Worm (Caenorhabditis elegans): ENCODE data around the gene cutl-17.
A peak's percentile ranks its signal among the peaks of the same experiment; 100 is the strongest.

Gene cutl-17

DNA sequence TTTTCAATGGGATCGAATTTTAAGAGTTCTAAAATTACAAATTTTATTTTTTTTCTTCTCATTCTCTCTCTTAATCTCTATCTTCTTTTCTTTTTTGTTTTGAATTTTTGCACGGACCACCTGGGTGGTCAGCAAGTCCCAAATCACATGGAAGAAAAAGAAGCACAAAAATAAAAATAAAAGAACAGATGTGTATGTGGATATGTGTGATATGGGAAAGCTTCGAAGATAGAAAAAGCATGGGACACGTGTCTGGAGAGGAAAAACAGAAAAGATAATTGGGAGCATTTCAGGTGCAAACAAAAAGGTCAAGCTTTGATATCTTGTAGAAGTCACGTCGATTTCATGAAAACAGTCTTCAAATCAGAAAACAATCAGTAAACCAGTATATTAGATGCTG, 10.1 kb downstream of the cutl-17 start, which contains the start of gene hsp-12.6:
hsp-12.6 (minus strand) TSS at position 20 of the 400 bp plus-strand sequence.
- TF ChIP-seq lin-14 (GFP tag; optimal IDR thresholded peaks at IDR 0.05) (peak; percentile 79), skn-1 (tag; optimal IDR thresholded peaks at IDR 0.05) (no peak), nhr-19 (GFP tag; conservative IDR thresholded peaks at IDR 0.05) (peak; percentile 27; the same call in 1 of the 2 replicates), C34B4.2 (tag; optimal IDR thresholded peaks at IDR 0.05) (no peak), pag-3 (tag; optimal IDR thresholded peaks at IDR 0.05; ENCODE audit: borderline replicate concordance, insufficient read depth) (no peak), mef-2 (tag; optimal IDR thresholded peaks at IDR 0.05) (peak; percentile 19), alr-1 (tag; optimal IDR thresholded peaks at IDR 0.05; ENCODE audit: borderline replicate concordance) (no peak), nhr-47 (tag; optimal IDR thresholded peaks at IDR 0.05) (no peak), nhr-77 (tag; optimal IDR thresholded peaks at IDR 0.05) (no peak), snu-23 (GFP tag; optimal IDR thresholded peaks at IDR 0.05) (peak; percentile 27), lsy-2 (tag; optimal IDR thresholded peaks at IDR 0.05) (peak; percentile 17 to 75), nhr-71 (tag; optimal IDR thresholded peaks at IDR 0.05) (no peak), mdl-1 (tag; optimal IDR thresholded peaks at IDR 0.05) (peak in 1 of 2 experiments; percentile 31), aly-2 (tag; optimal IDR thresholded peaks at IDR 0.05) (no peak), tlp-1 (tag; optimal IDR thresholded peaks at IDR 0.05) (no peak), rnt-1 (tag; optimal IDR thresholded peaks at IDR 0.05) (peak; percentile 52), fos-1 (tag; optimal IDR thresholded peaks at IDR 0.05) (no peak), lin-13 (GFP tag; optimal IDR thresholded peaks at IDR 0.05) (no peak), nhr-20 (tag; optimal IDR thresholded peaks at IDR 0.05) (no peak), dpl-1 (GFP tag; optimal IDR thresholded peaks at IDR 0.05) (no peak), dsc-1 (tag; optimal IDR thresholded peaks at IDR 0.05) (peak; percentile 63), pqm-1 (tag; optimal IDR thresholded peaks at IDR 0.05) (no peak), lin-39 (tag; optimal IDR thresholded peaks at IDR 0.05) (no peak), snpc-4 (tag; optimal IDR thresholded peaks at IDR 0.05) (peak; percentile 54), efl-1 (optimal IDR thresholded peaks at IDR 0.05) (no peak), efl-1 (GFP tag; optimal IDR thresholded peaks at IDR 0.05 in 1 of 2) (peak in 1 of 2 experiments; percentile 88), fkh-8 (tag; optimal IDR thresholded peaks at IDR 0.05) (no peak), aha-1 (tag; optimal IDR thresholded peaks at IDR 0.05) (no peak), pax-3 (tag; optimal IDR thresholded peaks at IDR 0.05) (no peak), unc-30 (tag; optimal IDR thresholded peaks at IDR 0.05) (no peak), nhr-84 (tag; optimal IDR thresholded peaks at IDR 0.05) (no peak)

DNA sequence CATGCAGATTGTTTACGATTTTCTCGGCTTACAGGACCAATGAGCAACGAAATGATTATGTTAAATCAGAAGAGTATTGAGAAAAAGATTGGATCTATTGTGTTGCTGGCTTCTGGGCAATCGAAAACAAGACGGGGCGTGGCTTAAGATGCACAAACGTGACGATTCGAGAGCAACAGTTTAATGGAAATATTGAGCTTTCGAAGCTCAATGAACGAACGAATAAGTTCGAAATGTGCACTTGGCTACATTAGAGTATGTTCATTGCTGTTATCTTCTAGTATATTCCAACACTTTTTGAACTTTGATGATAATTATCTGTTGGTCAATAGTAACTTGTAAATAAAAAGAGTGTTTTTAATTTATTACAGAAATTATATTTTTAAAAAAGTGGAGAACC, 11.9 kb downstream of the cutl-17 start, which contains the start of gene hsp-12.3:
hsp-12.3 (minus strand) TSS at position 101 of the 400 bp plus-strand sequence.
- TF ChIP-seq ets-5 (GFP tag; IDR thresholded peaks at IDR 0.05): no peak
- TF ChIP-seq tbx-2 (tag; optimal IDR thresholded peaks at IDR 0.05): no peak
- TF ChIP-seq pag-3 (tag; optimal IDR thresholded peaks at IDR 0.05; ENCODE audit: borderline replicate concordance, insufficient read depth): no peak
- no peak for TF ChIP-seq pqm-1 (tag; optimal IDR thresholded peaks at IDR 0.05)
- no peak for TF ChIP-seq hlh-17 (GFP tag; optimal IDR thresholded peaks at IDR 0.05; ENCODE audit: borderline replicate concordance)
- no peak for TF ChIP-seq C16A3.4 (tag; optimal IDR thresholded peaks at IDR 0.05)
- no peak for TF ChIP-seq fkh-4 (tag; optimal IDR thresholded peaks at IDR 0.05; ENCODE audit: borderline replicate concordance)
- no peak for TF ChIP-seq ztf-11 (tag; optimal IDR thresholded peaks at IDR 0.05)
- TF ChIP-seq nhr-84 (tag; optimal IDR thresholded peaks at IDR 0.05): no peak

DNA sequence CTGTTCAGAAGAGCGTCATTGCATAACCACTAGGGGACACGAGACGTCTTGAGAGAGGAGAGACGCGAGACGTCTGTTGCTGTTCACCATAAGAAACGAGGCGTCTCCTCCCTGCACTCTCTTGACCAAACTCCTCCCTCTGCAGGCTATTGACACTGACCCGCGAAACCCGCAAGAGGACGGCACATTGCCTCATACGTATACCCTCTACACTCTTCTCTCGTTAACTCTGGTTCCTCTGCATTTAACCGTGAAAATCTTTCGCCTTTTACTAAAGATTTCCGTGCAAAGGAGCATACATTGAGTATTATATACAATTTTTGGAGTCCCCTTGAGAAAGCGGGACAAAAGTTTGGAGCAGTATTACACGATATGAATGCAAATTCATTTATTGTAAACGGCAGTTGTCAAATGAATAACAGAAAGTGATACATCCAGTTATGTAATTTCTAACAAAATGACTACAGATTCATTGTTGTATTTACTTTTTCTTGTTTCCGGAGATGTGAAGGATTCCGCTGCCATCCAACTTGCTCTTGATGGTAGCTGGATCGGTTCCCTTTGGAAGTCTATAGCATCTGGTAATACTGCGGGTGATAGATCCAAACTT, 12.8 kb downstream of the cutl-17 start:
- TF ChIP-seq pqm-1 (tag; optimal IDR thresholded peaks at IDR 0.05) (no peak), vab-15 (tag; optimal IDR thresholded peaks at IDR 0.05) (peak; percentile 48), nhr-85 (tag) (peak; percentile 97), sptf-1 (tag; optimal IDR thresholded peaks at IDR 0.05) (no peak), efl-3 (GFP tag; optimal IDR thresholded peaks at IDR 0.05) (peak; percentile 30), ceh-82 (tag; optimal IDR thresholded peaks at IDR 0.05) (peak; percentile 74 to 87 (median 85)), rnt-1 (tag; optimal IDR thresholded peaks at IDR 0.05) (peak; percentile 94), nhr-20 (tag; optimal IDR thresholded peaks at IDR 0.05) (peak; percentile 97), lin-35 (GFP tag; optimal IDR thresholded peaks at IDR 0.05) (peak; percentile 83 to 88), xbp-1 (tag; optimal IDR thresholded peaks at IDR 0.05) (peak; percentile 96), lin-14 (GFP tag; optimal IDR thresholded peaks at IDR 0.05) (peak; percentile 99), grh-1 (GFP tag; IDR thresholded peaks at IDR 0.05) (peak; percentile 73), ama-1 (optimal IDR thresholded peaks at IDR 0.05) (peak; percentile 98), alr-1 (tag; optimal IDR thresholded peaks at IDR 0.05; ENCODE audit: borderline replicate concordance) (no peak), aha-1 (tag; optimal IDR thresholded peaks at IDR 0.05) (peak; percentile 22), elt-2 (tag; optimal IDR thresholded peaks at IDR 0.05) (peak; percentile 84), nhr-84 (tag; optimal IDR thresholded peaks at IDR 0.05) (no peak), hlh-17 (GFP tag; optimal IDR thresholded peaks at IDR 0.05; ENCODE audit: borderline replicate concordance) (peak; percentile 57), lin-39 (tag; optimal IDR thresholded peaks at IDR 0.05) (peak; percentile 86), ceh-63 (GFP tag; optimal IDR thresholded peaks at IDR 0.05) (no peak)

Data from whole organism, L1 larva.